Worm (Caenorhabditis elegans) whole organism, late embryonic: Measurements from ENCODE around the gene C15H9.2.

ENCODE experiments used
- C08G9.2 ChIP-seq: sonication (generic microtip); optimal IDR thresholded peaks from 2 replicates; lab custom pipeline; 2016; ENCODE audit warnings: mild to moderate bottlenecking, missing genetic modification characterization, moderate library complexity, missing compliant biosample characterization
- C38D4.7 ChIP-seq: fragments of 200-800 bp; sonication (Bioruptor generic); optimal IDR thresholded peaks from 2 replicates; lab custom pipeline; 2018; ENCODE audit warnings: mild to moderate bottlenecking, missing genetic modification characterization, moderate library complexity, missing compliant biosample characterization
- K09A11.1 ChIP-seq: sonication (generic microtip); optimal IDR thresholded peaks from 2 replicates; lab custom pipeline; 2017; ENCODE audit warnings: antibody characterized with exemption, mild to moderate bottlenecking, missing genetic modification characterization, missing compliant biosample characterization; ENCODE audit not compliant: insufficient read depth
- ahr-1 ChIP-seq: sonication (generic microtip); optimal IDR thresholded peaks from 2 replicates; lab custom pipeline; 2016; ENCODE audit warnings: missing genetic modification characterization, missing compliant biosample characterization
- ceh-14 ChIP-seq: sonication (generic microtip); optimal IDR thresholded peaks from 2 replicates; lab custom pipeline; 2016; ENCODE audit warnings: missing genotype, missing genetic modification characterization, missing compliant biosample characterization
- ceh-19 ChIP-seq: fragments of 200-800 bp; sonication (Bioruptor generic); optimal IDR thresholded peaks from 2 replicates; lab custom pipeline; 2018; ENCODE audit warnings: mild to moderate bottlenecking, missing genetic modification characterization, missing compliant biosample characterization
- ceh-2 ChIP-seq: sonication (generic microtip); optimal IDR thresholded peaks from 2 replicates; lab custom pipeline; 2016; ENCODE audit warnings: missing genotype, missing genetic modification characterization, missing compliant biosample characterization
- ceh-22 ChIP-seq: sonication (generic microtip); optimal IDR thresholded peaks from 2 replicates; lab custom pipeline; 2017; ENCODE audit warnings: missing biosample characterization, missing genetic modification characterization
- ceh-24 ChIP-seq: sonication (generic microtip); optimal IDR thresholded peaks from 2 replicates; lab custom pipeline; 2016; ENCODE audit warnings: mild to moderate bottlenecking, missing genetic modification characterization, missing compliant biosample characterization
- ceh-31 ChIP-seq: sonication (generic microtip); optimal IDR thresholded peaks from 2 replicates; lab custom pipeline; 2016; ENCODE audit warnings: missing genetic modification characterization, missing compliant biosample characterization
- ceh-34 ChIP-seq: sonication (generic microtip); optimal IDR thresholded peaks from 2 replicates; lab custom pipeline; 2016; ENCODE audit warnings: mild to moderate bottlenecking, missing genetic modification characterization, missing compliant biosample characterization
- ceh-48 ChIP-seq: sonication (generic microtip); optimal IDR thresholded peaks from 2 replicates; lab custom pipeline; 2016; ENCODE audit warnings: missing genetic modification characterization, inconsistent platforms, missing compliant biosample characterization
- dmd-4 ChIP-seq: sonication (generic microtip); optimal IDR thresholded peaks from 2 replicates; lab custom pipeline; 2016; ENCODE audit warnings: borderline replicate concordance, missing genetic modification characterization, missing compliant biosample characterization
- dve-1 ChIP-seq: sonication (generic microtip); optimal IDR thresholded peaks from 2 replicates; lab custom pipeline; 2017; ENCODE audit warnings: antibody characterized with exemption, mild to moderate bottlenecking, missing genetic modification characterization, missing compliant biosample characterization
- elt-2 ChIP-seq: sonication (generic microtip); optimal IDR thresholded peaks from 2 replicates; lab custom pipeline; 2016; ENCODE audit warnings: missing genetic modification reagents, missing genetic modification characterization, missing compliant biosample characterization
- fax-1 ChIP-seq: sonication (generic microtip); optimal IDR thresholded peaks from 2 replicates; lab custom pipeline; 2016; ENCODE audit warnings: missing genotype, missing genetic modification characterization, missing compliant biosample characterization
- fkh-10 ChIP-seq: fragments of 150-350 bp; optimal IDR thresholded peaks from 2 replicates; lab custom pipeline; 2014; ENCODE audit warnings: missing biosample characterization, missing genetic modification reagents, missing genetic modification characterization
- fkh-6 ChIP-seq: sonication (generic microtip); optimal IDR thresholded peaks from 2 replicates; lab custom pipeline; 2016; ENCODE audit warnings: missing genetic modification characterization, missing compliant biosample characterization
- gmeb-2 ChIP-seq: sonication (generic microtip); optimal IDR thresholded peaks from 2 replicates; lab custom pipeline; 2016; ENCODE audit warnings: missing genetic modification characterization, inconsistent platforms, missing compliant biosample characterization
- hlh-13 ChIP-seq: fragments of 200-800 bp; sonication (Bioruptor generic); optimal IDR thresholded peaks from 2 replicates; lab custom pipeline; 2018; ENCODE audit warnings: mild to moderate bottlenecking, missing genetic modification characterization, missing compliant biosample characterization
- hlh-15 ChIP-seq: sonication (generic microtip); optimal IDR thresholded peaks from 2 replicates; lab custom pipeline; 2016; ENCODE audit warnings: missing genetic modification characterization, missing compliant biosample characterization
- hlh-30 ChIP-seq: sonication (generic microtip); optimal IDR thresholded peaks from 2 replicates; lab custom pipeline; 2017; ENCODE audit warnings: antibody characterized with exemption, missing genetic modification characterization, missing compliant biosample characterization; ENCODE audit not compliant: insufficient read depth
- hlh-6 ChIP-seq: sonication (generic microtip); optimal IDR thresholded peaks from 2 replicates; lab custom pipeline; 2016; ENCODE audit warnings: missing genotype, missing genetic modification characterization, missing compliant biosample characterization
- hlh-8 ChIP-seq: sonication (generic microtip); optimal IDR thresholded peaks from 2 replicates; lab custom pipeline; 2016; ENCODE audit warnings: missing genotype, missing genetic modification characterization, missing compliant biosample characterization
- lim-6 ChIP-seq: sonication (generic microtip); optimal IDR thresholded peaks from 2 replicates; lab custom pipeline; 2016; ENCODE audit warnings: missing genetic modification characterization, missing compliant biosample characterization
- mec-3 ChIP-seq: sonication (generic microtip); optimal IDR thresholded peaks from 2 replicates; lab custom pipeline; 2016; ENCODE audit warnings: borderline replicate concordance, missing genetic modification characterization, missing compliant biosample characterization
- nfya-1 ChIP-seq: sonication (generic microtip); optimal IDR thresholded peaks from 2 replicates; lab custom pipeline; 2017; ENCODE audit warnings: missing genetic modification characterization, mild to moderate bottlenecking, missing compliant biosample characterization, antibody characterized with exemption, moderate library complexity
- nhr-11 ChIP-seq: fragments of 150-350 bp; optimal IDR thresholded peaks from 2 replicates; lab custom pipeline; 2014; ENCODE audit warnings: missing biosample characterization, missing genetic modification characterization
- npax-4 ChIP-seq: sonication (generic microtip); optimal IDR thresholded peaks from 2 replicates; lab custom pipeline; 2016; ENCODE audit warnings: missing genetic modification characterization, missing compliant biosample characterization
- odd-2 ChIP-seq: sonication (generic microtip); optimal IDR thresholded peaks from 2 replicates; lab custom pipeline; 2017; ENCODE audit warnings: antibody characterized with exemption, mild to moderate bottlenecking, missing genetic modification characterization, missing compliant biosample characterization
- pag-3 ChIP-seq: sonication (generic microtip); optimal IDR thresholded peaks from 2 replicates; lab custom pipeline; 2016; ENCODE audit warnings: missing compliant biosample characterization, missing genetic modification characterization, borderline replicate concordance
- pat-9 ChIP-seq: fragments of 200-800 bp; sonication (Bioruptor generic); optimal IDR thresholded peaks from 2 replicates; lab custom pipeline; 2018; ENCODE audit warnings: mild to moderate bottlenecking, missing genetic modification characterization, moderate library complexity, missing compliant biosample characterization
- pax-1 ChIP-seq: fragments of 150-350 bp; optimal IDR thresholded peaks from 2 replicates; lab custom pipeline; 2014; ENCODE audit warnings: missing biosample characterization, missing genetic modification characterization
- pha-2 ChIP-seq: sonication (generic microtip); optimal IDR thresholded peaks from 2 replicates; lab custom pipeline; 2017; ENCODE audit warnings: mild to moderate bottlenecking, missing genetic modification characterization, missing compliant biosample characterization
- pha-4 ChIP-seq: fragments of 150-350 bp; optimal IDR thresholded peaks from 2 replicates; lab custom pipeline; 2018; ENCODE audit warnings: missing biosample characterization, missing genetic modification reagents, missing genetic modification characterization
- pros-1 ChIP-seq: fragments of 150-350 bp; optimal IDR thresholded peaks from 2 replicates; lab custom pipeline; 2014; ENCODE audit warnings: missing biosample characterization, missing genetic modification reagents, missing genetic modification characterization
- ref-2 ChIP-seq: sonication (generic microtip); optimal IDR thresholded peaks from 2 replicates; lab custom pipeline; 2016; ENCODE audit warnings: missing genetic modification characterization, missing compliant biosample characterization
- rnt-1 ChIP-seq: sonication (generic microtip); optimal IDR thresholded peaks from 2 replicates; lab custom pipeline; 2016; ENCODE audit warnings: missing genetic modification characterization, missing compliant biosample characterization
- sdc-2 ChIP-seq: sonication (generic microtip); optimal IDR thresholded peaks from 2 replicates; lab custom pipeline; 2016; ENCODE audit warnings: missing genotype, missing genetic modification characterization, missing compliant biosample characterization
- sox-2 ChIP-seq: fragments of 200-800 bp; sonication (Bioruptor generic); IDR thresholded peaks from 2 replicates; pipeline ENCODE4 v1.3.6; 2022; ENCODE audit warnings: missing genetic modification reagents, missing genetic modification characterization, missing compliant biosample characterization
- sox-4 ChIP-seq: sonication (generic microtip); optimal IDR thresholded peaks from 2 replicates; lab custom pipeline; 2017; ENCODE audit warnings: mild to moderate bottlenecking, missing genetic modification characterization, inconsistent platforms, missing compliant biosample characterization
- tbx-2 ChIP-seq: sonication (generic microtip); optimal IDR thresholded peaks from 2 replicates; lab custom pipeline; 2016; ENCODE audit warnings: missing genetic modification characterization, missing compliant biosample characterization
- unc-42 ChIP-seq: sonication (generic microtip); optimal IDR thresholded peaks from 2 replicates; lab custom pipeline; 2016; ENCODE audit warnings: missing genotype, missing genetic modification characterization, missing compliant biosample characterization
- unc-86 ChIP-seq: sonication (generic microtip); optimal IDR thresholded peaks from 2 replicates; lab custom pipeline; 2016; ENCODE audit warnings: missing genetic modification characterization, missing compliant biosample characterization
- zip-5 ChIP-seq: sonication (generic microtip); optimal IDR thresholded peaks from 2 replicates; lab custom pipeline; 2016; ENCODE audit warnings: missing genetic modification characterization, missing compliant biosample characterization
- ztf-16 ChIP-seq: sonication (generic microtip); optimal IDR thresholded peaks from 2 replicates; lab custom pipeline; 2017; ENCODE audit warnings: missing genetic modification characterization, missing compliant biosample characterization

C15H9.2 gene

DNA sequence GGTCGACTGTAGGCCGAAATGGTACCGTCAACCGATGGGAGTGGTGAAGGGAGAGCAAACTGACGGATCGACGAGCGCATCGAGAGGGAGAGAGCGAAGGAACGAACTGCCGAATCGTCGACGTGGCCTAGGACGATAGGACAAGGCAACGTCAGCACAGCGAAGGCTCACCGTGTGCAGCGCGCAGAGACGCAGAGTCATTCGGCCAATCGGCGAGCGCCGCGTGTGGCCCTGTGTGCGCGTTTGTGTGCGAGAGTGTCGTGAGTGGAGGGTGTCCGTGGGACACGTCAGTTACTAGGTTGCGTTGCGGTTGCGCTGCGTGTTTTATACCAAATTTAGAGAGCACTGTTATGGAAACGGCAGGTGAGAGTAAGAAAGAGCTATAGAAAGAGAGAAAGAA lies 26.4 kb upstream of the C15H9.2 start, which contains the start of gene hsp-3 (continued):
- no peak for TF ChIP-seq npax-4
- no peak for TF ChIP-seq hlh-13 (GFP tag; lab: Kevin White, UChicago)
- peak; percentile 21 for TF ChIP-seq ahr-1 (tag; lab: Kevin White, UChicago)
- TF ChIP-seq ceh-19 (GFP tag; lab: Kevin White, UChicago), result peak; percentile 50
- no peak for TF ChIP-seq pha-4 (tag; lab: Kevin White, UChicago)
- peak; percentile 86 for TF ChIP-seq sdc-2 (tag; lab: Kevin White, UChicago)
- TF ChIP-seq ceh-24 (tag; lab: Kevin White, UChicago), result no peak
- TF ChIP-seq elt-2, result peak; percentile 81
- TF ChIP-seq dve-1 (tag; lab: Kevin White, UChicago), result peak; percentile 55
- TF ChIP-seq ceh-22, result peak; percentile 81
- TF ChIP-seq ztf-16 (tag; lab: Kevin White, UChicago), result peak; percentile 69
- no peak for TF ChIP-seq sox-4 (tag; lab: Kevin White, UChicago)
- peak; percentile 52 for TF ChIP-seq pat-9 (tag; lab: Kevin White, UChicago)
- TF ChIP-seq hlh-8 (tag; lab: Kevin White, UChicago), result peak; percentile 54
- peak; percentile 12 for TF ChIP-seq sox-2
- TF ChIP-seq hlh-15, result no peak
- TF ChIP-seq ceh-2 (tag; lab: Kevin White, UChicago), result peak; percentile 47
- no peak for TF ChIP-seq odd-2 (tag; lab: Kevin White, UChicago)
- peak; percentile 40 for TF ChIP-seq lim-6 (tag; lab: Kevin White, UChicago)
- no peak for TF ChIP-seq C38D4.7
- no peak for TF ChIP-seq zip-5 (tag; lab: Kevin White, UChicago)
- TF ChIP-seq rnt-1 (tag; lab: Kevin White, UChicago), result peak; percentile 75
- peak; percentile 79 for TF ChIP-seq unc-42
- TF ChIP-seq, all 69 proteins: peak for 40

DNA sequence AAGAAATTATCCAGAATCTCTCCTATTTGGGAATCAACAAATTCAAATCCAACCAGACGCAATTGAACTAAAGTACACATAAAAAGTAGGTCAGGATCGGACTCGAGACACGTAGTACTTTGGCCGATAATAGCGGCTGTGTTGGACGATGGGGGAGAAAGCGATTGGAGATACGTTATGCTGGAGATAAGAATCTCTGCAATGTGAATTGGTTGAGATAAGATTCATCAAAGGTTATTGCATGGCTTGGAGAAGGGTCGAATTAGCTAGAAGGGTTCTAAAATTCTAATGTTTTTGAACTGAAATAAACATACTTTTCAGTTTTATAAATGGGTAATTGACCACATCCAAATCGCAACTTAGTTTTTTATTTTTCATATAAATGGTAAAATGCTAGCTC lies 25.8 kb upstream of the C15H9.2 start:
- TF ChIP-seq gmeb-2 (tag; lab: Kevin White, UChicago) (no peak), rnt-1 (tag; lab: Kevin White, UChicago) (peak; percentile 13)

DNA sequence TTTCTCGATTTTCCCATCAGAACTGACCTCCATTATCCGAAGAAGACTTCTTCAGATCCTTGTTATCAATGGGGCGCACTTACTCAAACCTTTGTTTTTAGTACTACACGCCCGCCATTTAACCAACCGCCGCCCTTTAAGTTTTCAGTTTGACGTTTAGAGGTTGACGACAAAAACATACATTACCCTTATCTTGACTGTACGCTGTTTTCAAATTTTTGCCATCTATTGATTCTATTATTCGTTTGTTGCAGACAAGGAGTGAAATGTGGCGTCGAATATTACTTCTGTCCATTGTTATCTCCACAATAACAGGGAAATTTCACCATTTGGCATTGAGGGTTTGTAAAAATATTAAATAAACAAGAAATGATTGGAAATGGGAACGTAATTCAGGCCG lies 25.3 kb upstream of the C15H9.2 start, which contains the start of gene C15H9.5:
Gene C15H9.5, plus strand, starts transcription at position 255 of the 400 bp plus-strand sequence.
- TF ChIP-seq sox-2 (no peak), mec-3 (tag; lab: Kevin White, UChicago) (no peak), ztf-16 (tag; lab: Kevin White, UChicago) (no peak), nfya-1 (tag; lab: Kevin White, UChicago) (peak; percentile 43), pha-4 (tag; lab: Kevin White, UChicago) (no peak), odd-2 (tag; lab: Kevin White, UChicago) (no peak)

DNA sequence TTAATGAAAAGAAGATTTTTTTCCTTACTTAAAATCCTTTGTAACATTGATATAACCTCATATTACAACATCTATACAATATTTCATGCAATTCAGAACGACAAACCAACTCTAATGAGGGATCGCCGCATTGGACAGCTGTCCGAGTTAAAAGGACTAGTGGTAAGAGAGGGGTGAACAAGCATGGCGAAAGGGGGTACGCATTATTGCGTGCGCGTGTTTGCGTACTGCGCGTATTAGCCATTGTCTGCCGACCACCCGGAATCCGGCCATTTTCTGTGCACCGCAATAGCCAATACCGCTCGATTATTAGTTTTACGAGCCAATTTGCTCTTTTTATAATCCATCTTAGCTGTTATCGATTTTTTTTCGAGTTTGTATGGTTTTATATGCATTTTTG lies 20.8 kb upstream of the C15H9.2 start, which contains the start of gene C15H9.4:
Gene C15H9.4, plus strand, starts transcription at position 93 of the 400 bp plus-strand sequence.
- TF ChIP-seq pax-1 (no peak), pha-2 (tag; lab: Kevin White, UChicago) (peak; percentile 71), ceh-48 (tag; lab: Kevin White, UChicago) (peak; percentile 14), unc-42 (peak; percentile 61), nhr-11 (tag; lab: Kevin White, UChicago) (no peak), elt-2 (no peak), unc-86 (tag; lab: Kevin White, UChicago) (no peak), dmd-4 (tag; lab: Kevin White, UChicago) (no peak), ceh-2 (tag; lab: Kevin White, UChicago) (no peak), rnt-1 (tag; lab: Kevin White, UChicago) (peak; percentile 2), ceh-14 (tag; lab: Kevin White, UChicago) (peak; percentile 40), fax-1 (tag; lab: Kevin White, UChicago) (no peak), hlh-6 (tag; lab: Kevin White, UChicago) (no peak), nfya-1 (tag; lab: Kevin White, UChicago) (peak; percentile 74), K09A11.1 (tag; lab: Kevin White, UChicago) (no peak), fkh-10 (GFP tag; lab: Kevin White, UChicago) (no peak), fkh-6 (tag; lab: Kevin White, UChicago) (no peak), pha-4 (tag; lab: Kevin White, UChicago) (no peak), sox-2 (peak; percentile 76), C08G9.2 (tag; lab: Kevin White, UChicago) (no peak), hlh-30 (tag; lab: Kevin White, UChicago) (no peak), ceh-34 (tag; lab: Kevin White, UChicago) (no peak), pag-3 (tag; lab: Kevin White, UChicago) (no peak), pros-1 (tag; lab: Kevin White, UChicago) (no peak), tbx-2 (peak; percentile 53), hlh-15 (no peak), ref-2 (tag; lab: Kevin White, UChicago) (peak; percentile 23), npax-4 (no peak), ceh-31 (peak; percentile 57)
